Worm (Caenorhabditis elegans) whole organism, L2 larva: ENCODE data around the gene K09C4.2.

Experiments used
- F13H6.1 ChIP-seq: sonication (generic microtip); optimal IDR thresholded peaks from 2 replicates; lab custom pipeline; 2016; ENCODE audit warnings: missing genetic modification characterization, missing compliant biosample characterization
- aly-2 ChIP-seq: fragments of 150-350 bp; optimal IDR thresholded peaks from 2 replicates; lab custom pipeline; 2014; ENCODE audit warnings: missing biosample characterization, missing genetic modification characterization
- gmeb-1 ChIP-seq: fragments of 150-350 bp; optimal IDR thresholded peaks from 2 replicates; lab custom pipeline; 2014; ENCODE audit warnings: missing biosample characterization, missing genetic modification characterization
- snpc-4 ChIP-seq: fragments of 150-350 bp; optimal IDR thresholded peaks from 2 replicates; lab custom pipeline; 2014; ENCODE audit warnings: missing biosample characterization, missing genetic modification characterization
- zag-1 ChIP-seq: fragments of 150-350 bp; optimal IDR thresholded peaks from 2 replicates; lab custom pipeline; 2014; ENCODE audit warnings: missing biosample characterization, missing genetic modification characterization
- ztf-11 ChIP-seq: sonication (generic microtip); optimal IDR thresholded peaks from 2 replicates; lab custom pipeline; 2017; ENCODE audit warnings: missing biosample characterization, missing genetic modification characterization

- TF ChIP-seq aly-2 (tag; lab: Kevin White, UChicago), result no peak
- no peak for TF ChIP-seq snpc-4 (tag; lab: Kevin White, UChicago)
- no peak for TF ChIP-seq zag-1 (tag; lab: Kevin White, UChicago)
- no peak for TF ChIP-seq ztf-11 (tag; lab: Kevin White, UChicago)
- no peak for TF ChIP-seq gmeb-1 (tag; lab: Kevin White, UChicago)
- TF ChIP-seq F13H6.1 (tag; lab: Kevin White, UChicago), result peak; percentile 29
Measured at ce11 chrX:3334115-3334514, 37.8 kb downstream of the K09C4.2 start.
